Worm (Caenorhabditis elegans) whole organism, young adult: Measurements from ENCODE around the gene C25E10.5.

ENCODE experiments used
- B0336.3 ChIP-seq: fragments of 200-800 bp; sonication (Bioruptor generic); IDR thresholded peaks from 2 replicates; pipeline ENCODE4 v1.3.6; 2022; ENCODE audit warnings: missing genetic modification characterization, missing compliant biosample characterization
- F22D6.2 ChIP-seq: sonication (generic microtip); optimal IDR thresholded peaks from 2 replicates; lab custom pipeline; 2016; ENCODE audit warnings: mild to moderate bottlenecking, missing genetic modification characterization, missing compliant biosample characterization
- F33H1.4 ChIP-seq: fragments of 200-800 bp; sonication (Bioruptor generic); IDR thresholded peaks from 2 replicates; pipeline ENCODE4 v1.3.6; 2022; ENCODE audit warnings: missing genetic modification reagents, missing genetic modification characterization, missing compliant biosample characterization
- F37B4.10 ChIP-seq: fragments of 200-800 bp; sonication (Bioruptor generic); IDR thresholded peaks from 2 replicates; pipeline ENCODE4 v1.3.6; 2022; ENCODE audit warnings: missing genetic modification characterization, missing compliant biosample characterization
- F39B2.1 ChIP-seq: fragments of 200-800 bp; sonication (Bioruptor generic); IDR thresholded peaks from 2 replicates; pipeline ENCODE4 v1.3.6; 2022; ENCODE audit warnings: missing genetic modification reagents, missing genetic modification characterization, missing compliant biosample characterization
- F55B11.4 ChIP-seq: sonication (generic microtip); optimal IDR thresholded peaks from 2 replicates; lab custom pipeline; 2016; ENCODE audit warnings: missing compliant biosample characterization, missing genetic modification characterization, borderline replicate concordance; ENCODE audit not compliant: insufficient read depth
- K12H6.12 ChIP-seq: fragments of 200-800 bp; sonication (Bioruptor generic); optimal IDR thresholded peaks from 2 replicates; lab custom pipeline; 2018; ENCODE audit warnings: mild to moderate bottlenecking, missing genetic modification characterization, missing compliant biosample characterization
- Y53G8AR.9 ChIP-seq: fragments of 200-800 bp; sonication (Bioruptor generic); conservative IDR thresholded peaks from 2 replicates; pipeline ENCODE4 v1.3.6; 2022; ENCODE audit warnings: missing genetic modification reagents, missing genetic modification characterization, missing compliant biosample characterization
- ZK185.1 ChIP-seq: sonication (generic microtip); optimal IDR thresholded peaks from 2 replicates; lab custom pipeline; 2016; ENCODE audit warnings: mild to moderate bottlenecking, missing genetic modification characterization, missing compliant biosample characterization; ENCODE audit not compliant: poor library complexity, severe bottlenecking
- aptf-2 ChIP-seq: fragments of 200-800 bp; sonication (Bioruptor generic); conservative IDR thresholded peaks from 2 replicates; pipeline ENCODE4 v1.3.6; 2022; ENCODE audit warnings: missing genetic modification reagents, missing genetic modification characterization, missing compliant biosample characterization
- attf-3 ChIP-seq: fragments of 200-800 bp; sonication (Bioruptor generic); conservative IDR thresholded peaks from 2 replicates; pipeline ENCODE4 v1.3.6; 2022; ENCODE audit warnings: missing genetic modification reagents, missing genetic modification characterization, missing compliant biosample characterization
- attf-5 ChIP-seq: fragments of 200-800 bp; sonication (Bioruptor generic); optimal IDR thresholded peaks from 2 replicates; lab custom pipeline; 2018; ENCODE audit warnings: mild to moderate bottlenecking, missing genetic modification characterization, missing compliant biosample characterization
- ceh-27 ChIP-seq: fragments of 200-800 bp; sonication (Bioruptor generic); optimal IDR thresholded peaks from 2 replicates; lab custom pipeline; 2018; ENCODE audit warnings: mild to moderate bottlenecking, missing genetic modification characterization, moderate library complexity, missing compliant biosample characterization
- ceh-58 ChIP-seq: fragments of 200-800 bp; sonication (Bioruptor generic); IDR thresholded peaks from 2 replicates; pipeline ENCODE4 v1.3.6; 2022; ENCODE audit warnings: missing genetic modification characterization, missing compliant biosample characterization
- die-1 ChIP-seq: sonication (generic microtip); optimal IDR thresholded peaks from 2 replicates; lab custom pipeline; 2016; ENCODE audit warnings: missing genotype, mild to moderate bottlenecking, missing genetic modification characterization, missing compliant biosample characterization
- dpl-1 ChIP-seq: fragments of 150-350 bp; optimal IDR thresholded peaks from 2 replicates; lab custom pipeline; 2014; ENCODE audit warnings: missing biosample characterization, missing genetic modification reagents, missing genetic modification characterization
- efl-1 ChIP-seq: fragments of 150-350 bp; optimal IDR thresholded peaks from 2 replicates; lab custom pipeline; 2014; ENCODE audit warnings: missing biosample characterization, missing genetic modification reagents, missing genetic modification characterization
- ekl-4 ChIP-seq: fragments of 200-800 bp; sonication (Bioruptor generic); IDR thresholded peaks from 2 replicates; pipeline ENCODE4 v1.3.6; 2022; ENCODE audit warnings: missing genetic modification reagents, missing genetic modification characterization, missing compliant biosample characterization
- ets-4 ChIP-seq: fragments of 200-800 bp; sonication (Bioruptor generic); optimal IDR thresholded peaks from 2 replicates; lab custom pipeline; 2018; ENCODE audit warnings: mild to moderate bottlenecking, missing genetic modification characterization, missing compliant biosample characterization
- gei-17 ChIP-seq: fragments of 200-800 bp; sonication (Bioruptor generic); optimal IDR thresholded peaks from 2 replicates; lab custom pipeline; 2018; ENCODE audit warnings: mild to moderate bottlenecking, missing genetic modification characterization, missing compliant biosample characterization
- let-526 ChIP-seq: fragments of 200-800 bp; sonication (Bioruptor generic); IDR thresholded peaks from 2 replicates; pipeline ENCODE4 v1.3.6; 2022; ENCODE audit warnings: missing genetic modification reagents, missing genetic modification characterization, missing compliant biosample characterization
- let-607 ChIP-seq, 2 experiments: fragments of 200-800 bp in 1 of 2; sonication (Bioruptor generic) in 1 of 2; sonication (generic microtip) in 1 of 2; optimal IDR thresholded peaks; 2 replicates each; lab custom pipeline; 2016 to 2018; ENCODE audit warnings: mild to moderate bottlenecking in 2 of 2, missing compliant biosample characterization in 2 of 2, missing genetic modification characterization in 2 of 2, moderate library complexity in 2 of 2, missing genotype in 1 of 2
- lin-26 ChIP-seq: fragments of 200-800 bp; sonication (Bioruptor generic); IDR thresholded peaks from 2 replicates; pipeline ENCODE4 v1.3.6; 2022; ENCODE audit warnings: missing genetic modification reagents, missing genetic modification characterization, missing compliant biosample characterization
- madf-8 ChIP-seq: fragments of 200-800 bp; sonication (Bioruptor generic); conservative IDR thresholded peaks from 2 replicates; pipeline ENCODE4 v1.3.6; 2022; ENCODE audit warnings: missing genetic modification reagents, missing genetic modification characterization, missing compliant biosample characterization
- mel-28 ChIP-seq: sonication (generic microtip); optimal IDR thresholded peaks from 2 replicates; lab custom pipeline; 2016; ENCODE audit warnings: borderline replicate concordance, mild to moderate bottlenecking, missing genetic modification characterization, missing compliant biosample characterization
- nfya-2 ChIP-seq: fragments of 200-800 bp; sonication (Bioruptor generic); IDR thresholded peaks from 2 replicates; pipeline ENCODE4 v1.3.6; 2022; ENCODE audit warnings: missing genetic modification reagents, missing genetic modification characterization, missing compliant biosample characterization
- nhr-27 ChIP-seq: fragments of 200-800 bp; sonication (Bioruptor generic); optimal IDR thresholded peaks from 2 replicates; lab custom pipeline; 2018; ENCODE audit warnings: mild to moderate bottlenecking, missing genetic modification characterization, moderate library complexity, missing compliant biosample characterization
- pha-4 ChIP-seq: fragments of 150-350 bp; sonication (generic microtip); optimal IDR thresholded peaks from 2 replicates; lab custom pipeline; 2014; ENCODE audit warnings: missing biosample characterization, missing genetic modification reagents, missing genetic modification characterization
- rcor-1 ChIP-seq: fragments of 200-800 bp; sonication (Bioruptor generic); IDR thresholded peaks from 2 replicates; pipeline ENCODE4 v1.3.6; 2022; ENCODE audit warnings: missing genetic modification reagents, missing genetic modification characterization, missing compliant biosample characterization
- rpc-1 ChIP-seq, 2 experiments: fragments of 150-350 bp in 1 of 2; sonication (generic microtip) in 1 of 2; optimal IDR thresholded peaks; 2 replicates each; lab custom pipeline; 2014 to 2018; ENCODE audit warnings: missing biosample characterization in 1 of 2, missing genetic modification characterization in 1 of 2, missing genetic modification reagents in 1 of 2, missing genotype in 1 of 2
- snpc-1.1 ChIP-seq: sonication (generic microtip); optimal IDR thresholded peaks from 2 replicates; lab custom pipeline; 2017; ENCODE audit warnings: missing genetic modification characterization, mild to moderate bottlenecking, missing compliant biosample characterization, antibody characterized with exemption, moderate library complexity, missing genotype, missing genetic modification reagents; ENCODE audit not compliant: insufficient read depth
- snpc-1.3 ChIP-seq: sonication (generic microtip); optimal IDR thresholded peaks from 2 replicates; lab custom pipeline; 2017; ENCODE audit warnings: missing genetic modification characterization, mild to moderate bottlenecking, missing compliant biosample characterization, antibody characterized with exemption, moderate library complexity, missing genotype, missing genetic modification reagents; ENCODE audit not compliant: insufficient read depth
- somi-1 ChIP-seq: fragments of 200-800 bp; sonication (Bioruptor generic); optimal IDR thresholded peaks from 2 replicates; lab custom pipeline; 2018; ENCODE audit warnings: mild to moderate bottlenecking, missing genetic modification characterization, missing compliant biosample characterization
- sptf-2 ChIP-seq: fragments of 200-800 bp; sonication (Bioruptor generic); optimal IDR thresholded peaks from 2 replicates; lab custom pipeline; 2018; ENCODE audit warnings: mild to moderate bottlenecking, missing genetic modification characterization, missing compliant biosample characterization
- unc-130 ChIP-seq: sonication (generic microtip); optimal IDR thresholded peaks from 2 replicates; lab custom pipeline; 2016; ENCODE audit warnings: missing genetic modification reagents, missing genetic modification characterization, missing compliant biosample characterization
- zim-3 ChIP-seq: sonication (generic microtip); optimal IDR thresholded peaks from 2 replicates; lab custom pipeline; 2017; ENCODE audit warnings: mild to moderate bottlenecking, missing genetic modification characterization, moderate library complexity, missing compliant biosample characterization

Gene C25E10.5

ce11 chrV:9035685-9036084 lies 5.3 kb downstream of the C25E10.5 start, which contains the start of gene srsx-34:
TSS of gene srsx-34 (plus strand) at chrV:9035985.
- TF ChIP-seq attf-3 (GFP tag; lab: Robert Waterston, UW) = no peak
- TF ChIP-seq attf-5 (GFP tag; lab: Kevin White, UChicago) = no peak
- no peak for TF ChIP-seq ekl-4
- TF ChIP-seq sptf-2 = no peak
- TF ChIP-seq madf-8 (GFP tag; lab: Robert Waterston, UW) = no peak
- TF ChIP-seq die-1 (tag; lab: Kevin White, UChicago) = no peak
- no peak for TF ChIP-seq ceh-27 (GFP tag; lab: Kevin White, UChicago)
- TF ChIP-seq pha-4 (tag; lab: Kevin White, UChicago) = no peak
- TF ChIP-seq nhr-27 (tag; lab: Kevin White, UChicago) = no peak
- TF ChIP-seq Y53G8AR.9 (GFP tag; lab: Robert Waterston, UW) = no peak
- no peak for TF ChIP-seq F39B2.1 (GFP tag; lab: Robert Waterston, UW)
- TF ChIP-seq F55B11.4 = no peak
- TF ChIP-seq K12H6.12 (tag; lab: Kevin White, UChicago) = no peak
- TF ChIP-seq lin-26 = no peak
- TF ChIP-seq efl-1 (GFP tag; lab: Kevin White, UChicago) = no peak
- TF ChIP-seq snpc-1.1 (tag; lab: Kevin White, UChicago) = no peak
- no peak for TF ChIP-seq let-526
- TF ChIP-seq let-607 (tag; optimal IDR thresholded peaks at IDR 0.05; lab: Kevin White, UChicago) = no peak
- no peak for TF ChIP-seq dpl-1 (GFP tag; lab: Kevin White, UChicago)
- TF ChIP-seq nfya-2 (GFP tag; lab: Robert Waterston, UW) = no peak
- TF ChIP-seq, all 124 proteins: peak for 0

ce11 chrV:9041030-9041429 lies 10.7 kb downstream of the C25E10.5 start, which contains the start of gene cyp-33B1:
TSS of gene cyp-33B1 (plus strand) at chrV:9041330.
- TF ChIP-seq ets-4 (GFP tag; lab: Kevin White, UChicago) (no peak), unc-130 (GFP tag; lab: Kevin White, UChicago) (no peak), snpc-1.3 (tag; lab: Kevin White, UChicago) (no peak), zim-3 (tag; lab: Kevin White, UChicago) (no peak), attf-5 (GFP tag; lab: Kevin White, UChicago) (no peak), somi-1 (GFP tag; lab: Kevin White, UChicago) (no peak), nfya-2 (GFP tag; lab: Robert Waterston, UW) (no peak)

ce11 chrV:9044871-9045270 lies 14.5 kb downstream of the C25E10.5 start, which contains the start of gene nhr-30:
TSS of gene nhr-30 (plus strand) at chrV:9045171.
- TF ChIP-seq ceh-58 (no peak), F37B4.10 (no peak), efl-1 (GFP tag; lab: Kevin White, UChicago) (no peak), somi-1 (GFP tag; lab: Kevin White, UChicago) (no peak), nhr-27 (tag; lab: Kevin White, UChicago) (no peak), F33H1.4 (GFP tag; lab: Robert Waterston, UW) (no peak), mel-28 (tag; lab: Kevin White, UChicago) (no peak), rcor-1 (GFP tag; lab: Robert Waterston, UW) (no peak), unc-130 (GFP tag; lab: Kevin White, UChicago) (no peak), rpc-1 (optimal IDR thresholded peaks at IDR 0.05; lab: Kevin White, UChicago) (no peak), rpc-1 (tag; optimal IDR thresholded peaks at IDR 0.05; lab: Kevin White, UChicago) (no peak), F55B11.4 (no peak), gei-17 (GFP tag; lab: Kevin White, UChicago) (no peak), aptf-2 (GFP tag; lab: Robert Waterston, UW) (no peak), F22D6.2 (tag; lab: Kevin White, UChicago) (no peak), B0336.3 (no peak), ZK185.1 (tag; lab: Kevin White, UChicago) (no peak)
